Fruit fly (Drosophila melanogaster) whole organism, adult: ENCODE results near the gene BRWD3.
A peak's percentile ranks its signal among the peaks of the same experiment; 100 is the strongest.

Source experiments
- CG11617 ChIP-seq: fragments of 200-800 bp; sonication (Bioruptor generic); optimal IDR thresholded peaks from 2 replicates; lab custom pipeline; 2017; ENCODE audit warnings: mild to moderate bottlenecking, missing biosample characterization, missing genetic modification reagents, missing genetic modification characterization
- CG12768 ChIP-seq: fragments of 200-800 bp; sonication (Bioruptor generic); optimal IDR thresholded peaks from 2 replicates; lab custom pipeline; 2017; ENCODE audit warnings: missing biosample characterization, missing genetic modification characterization, mild to moderate bottlenecking, moderate library complexity, missing genetic modification reagents
- CG14711 ChIP-seq: fragments of 200-800 bp; sonication (Bioruptor generic); optimal IDR thresholded peaks from 2 replicates; lab custom pipeline; 2018; ENCODE audit warnings: missing biosample characterization, mild to moderate bottlenecking, missing genetic modification characterization, moderate library complexity
- CG1620 ChIP-seq: fragments of 200-800 bp; sonication (Bioruptor generic); optimal IDR thresholded peaks from 2 replicates; lab custom pipeline; 2016; ENCODE audit warnings: missing biosample characterization, missing genetic modification characterization
- CG33017 ChIP-seq: fragments of 200-800 bp; sonication (Bioruptor generic); optimal IDR thresholded peaks from 2 replicates; lab custom pipeline; 2018; ENCODE audit warnings: missing biosample characterization, mild to moderate bottlenecking, missing genetic modification characterization, moderate library complexity
- CG5204 ChIP-seq: fragments of 200-800 bp; sonication (Bioruptor generic); optimal IDR thresholded peaks from 2 replicates; lab custom pipeline; 2016; ENCODE audit warnings: missing biosample characterization, missing genetic modification characterization
- CG7045 ChIP-seq: fragments of 200-800 bp; sonication (Bioruptor generic); optimal IDR thresholded peaks from 2 replicates; lab custom pipeline; 2017; ENCODE audit warnings: missing biosample characterization, mild to moderate bottlenecking, missing genetic modification characterization
- CG7101 ChIP-seq: fragments of 200-800 bp; sonication (Bioruptor generic); optimal IDR thresholded peaks from 2 replicates; lab custom pipeline; 2018; ENCODE audit warnings: missing biosample characterization, mild to moderate bottlenecking, missing genetic modification characterization, moderate library complexity
- Clk ChIP-seq: fragments of 200-800 bp; sonication (Bioruptor generic); optimal IDR thresholded peaks from 2 replicates; lab custom pipeline; 2017; ENCODE audit warnings: missing biosample characterization, missing genetic modification characterization
- Crg-1 ChIP-seq: fragments of 200-800 bp; sonication (Bioruptor generic); optimal IDR thresholded peaks from 2 replicates; lab custom pipeline; 2016; ENCODE audit warnings: missing biosample characterization, missing genetic modification characterization
- Hr96 ChIP-seq: fragments of 200-800 bp; sonication (Bioruptor generic); optimal IDR thresholded peaks from 2 replicates; lab custom pipeline; 2016; ENCODE audit warnings: missing biosample characterization, missing genetic modification characterization
- Mnt ChIP-seq: fragments of 200-800 bp; sonication (Bioruptor generic); optimal IDR thresholded peaks from 2 replicates; lab custom pipeline; 2016; ENCODE audit warnings: missing biosample characterization, mild to moderate bottlenecking, missing genetic modification characterization
- bab1 ChIP-seq: fragments of 200-800 bp; sonication (Bioruptor generic); optimal IDR thresholded peaks from 3 replicates; lab custom pipeline; 2019; ENCODE audit warnings: missing biosample characterization, mild to moderate bottlenecking, missing genetic modification characterization, moderate library complexity
- cic ChIP-seq: fragments of 200-800 bp; sonication (Bioruptor generic); optimal IDR thresholded peaks from 2 replicates; lab custom pipeline; 2017; ENCODE audit warnings: missing biosample characterization, mild to moderate bottlenecking, missing genetic modification characterization, moderate library complexity
- cnc ChIP-seq, 2 experiments: fragments of >200 bp; optimal IDR thresholded peaks; 2 replicates each; lab custom pipeline; 2017
- kay ChIP-seq: fragments of 200-800 bp; sonication (Bioruptor generic); peaks from one replicate; lab custom pipeline; 2016; ENCODE audit warnings: missing biosample characterization, missing genetic modification characterization, borderline replicate concordance
- ovo ChIP-seq: fragments of 200-800 bp; sonication (Bioruptor generic); optimal IDR thresholded peaks from 2 replicates; lab custom pipeline; 2016; ENCODE audit warnings: missing biosample characterization, missing genetic modification characterization
- pad ChIP-seq: fragments of 200-800 bp; sonication (Bioruptor generic); optimal IDR thresholded peaks from 3 replicates; lab custom pipeline; 2017; ENCODE audit warnings: missing biosample characterization, missing genetic modification characterization, mild to moderate bottlenecking, moderate library complexity, missing genetic modification reagents
- tj ChIP-seq: fragments of 200-800 bp; sonication (Bioruptor generic); optimal IDR thresholded peaks from 3 replicates; lab custom pipeline; 2017; ENCODE audit warnings: missing biosample characterization, mild to moderate bottlenecking, missing genetic modification characterization, moderate library complexity
- toe ChIP-seq: fragments of 200-800 bp; sonication (Bioruptor generic); optimal IDR thresholded peaks from 2 replicates; lab custom pipeline; 2016; ENCODE audit warnings: missing biosample characterization, missing genetic modification characterization

Gene BRWD3

DNA sequence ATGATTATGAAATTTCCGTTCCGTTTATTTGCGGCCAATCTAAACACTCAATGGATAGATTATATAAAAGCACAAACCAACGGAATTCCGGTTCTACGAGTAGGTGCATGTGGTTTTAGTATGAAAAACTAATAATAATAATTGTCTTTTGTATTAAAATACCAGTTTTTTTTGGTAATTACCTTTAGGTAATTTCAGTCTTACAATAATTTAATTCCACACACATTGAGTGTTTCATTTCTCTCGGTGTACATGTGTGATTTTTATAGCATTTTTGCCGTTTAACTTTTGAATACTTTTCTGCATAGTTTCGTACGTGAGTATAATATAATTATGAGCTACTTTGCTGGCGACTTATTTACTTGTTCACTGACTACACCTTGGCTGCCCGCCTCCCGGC lies 15.7 kb upstream of the BRWD3 start:
- TF ChIP-seq CG11617 (GFP tag; lab: Kevin White, UChicago) (no peak), bab1 (GFP tag; lab: Kevin White, UChicago) (peak; percentile 44)

DNA sequence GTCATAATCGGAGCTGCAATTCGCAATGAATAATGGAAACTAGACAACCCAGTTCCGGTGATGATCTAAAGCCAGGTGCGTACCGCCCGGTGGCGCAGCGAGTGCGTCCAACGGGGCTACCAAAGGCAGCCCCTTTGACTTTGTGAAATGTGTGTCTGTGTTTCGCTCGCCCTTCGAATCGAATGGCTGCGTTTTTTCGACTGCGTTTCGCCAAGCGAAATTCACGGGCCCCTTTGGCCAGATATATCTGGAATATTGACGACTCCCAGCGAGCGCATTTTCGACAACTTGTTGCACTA lies 232 bp downstream of the BRWD3 start:
- TF ChIP-seq CG14711 (no peak), toe (no peak), CG1620 (no peak), tj (GFP tag; lab: Kevin White, UChicago) (no peak), CG12768 (no peak)

DNA sequence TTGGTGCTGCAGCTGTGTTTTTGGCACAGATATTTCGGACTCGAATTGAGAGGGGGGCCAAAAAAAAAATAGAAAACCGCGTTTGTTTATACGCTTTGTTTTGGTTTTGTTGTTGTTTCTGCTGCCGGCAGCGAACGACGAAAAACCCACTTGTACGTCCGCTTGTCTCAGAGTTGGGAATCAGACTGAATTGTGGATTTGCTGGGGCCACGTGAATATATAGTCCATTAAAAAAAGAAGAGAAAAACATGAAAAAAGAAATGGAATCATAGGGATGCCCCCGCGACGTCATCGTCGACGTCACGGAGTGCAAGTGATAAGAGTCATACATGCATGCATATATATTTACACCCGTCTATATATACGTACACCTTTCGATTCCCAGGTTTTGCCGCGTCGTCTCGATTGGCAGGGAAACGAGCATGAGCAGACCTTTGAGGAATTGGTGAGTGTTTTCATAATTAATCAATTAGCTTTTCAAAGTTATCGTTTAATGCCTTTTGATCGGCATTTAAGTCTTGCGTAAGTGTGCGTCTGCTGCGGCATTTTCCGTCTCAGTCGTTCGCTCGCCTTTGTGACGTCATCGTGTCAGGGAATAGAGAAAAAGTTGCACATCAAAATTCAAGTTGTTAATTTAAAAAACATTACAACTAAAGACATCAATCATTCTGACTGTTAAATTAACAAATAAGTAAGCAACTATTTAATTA lies 987 bp downstream of the BRWD3 start:
- TF ChIP-seq pad (GFP tag; lab: Kevin White, UChicago) (no peak), CG7045 (GFP tag; lab: Kevin White, UChicago) (no peak), CG33017 (tag; lab: Kevin White, UChicago) (no peak), Hr96 (GFP tag; lab: Kevin White, UChicago) (no peak), kay (GFP tag; lab: Kevin White, UChicago) (peak; percentile 97), Mnt (GFP tag; lab: Kevin White, UChicago) (peak; percentile 70), tj (GFP tag; lab: Kevin White, UChicago) (peak; percentile 58), CG12768 (peak; percentile 39), cnc (optimal IDR thresholded peaks at IDR 0.05; lab: Kevin White, UChicago) (no peak)

DNA sequence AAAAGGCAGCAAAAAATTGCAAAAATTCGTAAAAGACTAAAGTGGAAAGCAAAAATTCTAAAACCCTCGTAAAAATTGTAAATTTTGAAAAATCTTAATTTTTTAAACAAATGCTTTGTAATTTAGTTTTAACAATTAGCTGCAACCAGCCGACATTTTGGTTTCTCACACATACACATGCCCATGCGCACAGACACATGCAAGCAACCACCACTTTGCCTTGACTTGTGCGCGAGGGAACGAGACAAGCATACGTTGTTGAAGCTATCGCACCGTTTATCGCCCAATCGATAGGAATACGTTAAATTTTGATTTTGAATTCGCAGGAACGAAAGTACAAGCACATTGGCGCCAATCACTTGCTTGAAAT lies 1.5 kb downstream of the BRWD3 start:
- TF ChIP-seq CG14711 (no peak), CG12768 (peak; percentile 5), cic (GFP tag; lab: Kevin White, UChicago) (no peak), ovo (GFP tag; lab: Kevin White, UChicago) (no peak), kay (GFP tag; lab: Kevin White, UChicago) (no peak), CG7101 (no peak), CG7045 (GFP tag; lab: Kevin White, UChicago) (no peak), Mnt (GFP tag; lab: Kevin White, UChicago) (peak; percentile 42), bab1 (GFP tag; lab: Kevin White, UChicago) (no peak), CG5204 (GFP tag; lab: Kevin White, UChicago) (no peak), Hr96 (GFP tag; lab: Kevin White, UChicago) (no peak)

DNA sequence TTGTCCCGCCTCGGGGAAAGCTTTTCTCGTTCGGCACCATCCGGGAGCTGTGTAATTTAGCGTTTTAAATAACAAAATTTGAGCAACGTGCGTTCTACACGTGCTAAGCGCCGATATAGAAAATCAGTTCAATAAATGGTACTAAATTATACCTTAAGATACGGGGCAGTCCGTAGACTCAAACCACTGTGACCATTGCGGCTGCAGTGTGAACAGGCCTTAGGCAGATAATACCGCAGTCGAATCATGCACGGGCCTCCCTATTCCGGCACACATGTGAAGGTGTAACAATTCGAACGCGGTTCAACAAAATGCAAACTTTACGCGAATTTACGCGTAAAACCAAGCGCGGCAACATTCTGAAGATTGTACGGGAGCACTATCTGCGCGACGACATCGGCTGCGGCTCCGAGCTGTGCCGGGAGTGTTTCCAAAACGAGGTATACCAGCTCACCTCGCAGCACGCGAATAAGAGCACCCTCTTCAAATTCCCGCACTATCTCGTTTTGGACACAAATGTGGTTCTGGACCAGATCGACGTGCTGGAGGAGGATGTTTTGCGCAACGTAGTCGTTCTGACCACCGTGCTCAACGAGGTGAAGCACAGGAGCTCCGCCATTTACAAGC lies 14.5 kb downstream of the BRWD3 start, which contains the start of the genes Rrp5 and Dis3:
Rrp5 (minus strand) TSS at position 135 of the 627 bp plus-strand sequence.
Dis3 (plus strand) TSS at position 252 of the 627 bp plus-strand sequence.
- TF ChIP-seq ovo (GFP tag; lab: Kevin White, UChicago) (peak; percentile 16), kay (GFP tag; lab: Kevin White, UChicago) (no peak), pad (GFP tag; lab: Kevin White, UChicago) (peak; percentile 11), CG33017 (tag; lab: Kevin White, UChicago) (no peak), CG11617 (GFP tag; lab: Kevin White, UChicago) (peak; percentile 15), cic (GFP tag; lab: Kevin White, UChicago) (peak; percentile 30), cnc (optimal IDR thresholded peaks at IDR 0.05; lab: Kevin White, UChicago) (no peak), CG12768 (no peak), CG1620 (peak; percentile 20), Clk (GFP tag; lab: Kevin White, UChicago) (no peak), Mnt (GFP tag; lab: Kevin White, UChicago) (peak; percentile 99), CG7101 (no peak), toe (no peak), CG14711 (no peak), CG5204 (GFP tag; lab: Kevin White, UChicago) (no peak), Crg-1 (GFP tag; lab: Kevin White, UChicago) (no peak), tj (GFP tag; lab: Kevin White, UChicago) (no peak), bab1 (GFP tag; lab: Kevin White, UChicago) (peak; percentile 4), Hr96 (GFP tag; lab: Kevin White, UChicago) (no peak), CG7045 (GFP tag; lab: Kevin White, UChicago) (no peak)

DNA sequence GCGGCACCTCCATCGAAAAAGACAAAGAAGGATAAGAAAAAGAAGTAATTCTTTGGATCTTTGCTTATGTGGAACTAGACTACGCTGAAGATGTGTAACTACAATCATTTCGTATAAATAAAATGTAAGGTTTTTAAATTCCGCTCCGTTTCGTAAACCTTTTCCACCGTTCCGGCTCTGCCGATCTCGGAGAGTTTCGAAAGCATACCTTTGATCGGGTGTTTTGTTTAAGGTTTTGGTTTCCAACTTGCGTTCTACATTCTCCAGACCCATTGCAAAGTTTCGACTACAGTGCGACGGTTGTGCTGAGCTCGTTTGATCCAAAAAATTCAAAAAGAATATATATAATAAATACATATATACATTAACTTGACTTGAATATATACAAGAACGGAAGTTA lies 17.8 kb downstream of the BRWD3 start, which contains the start of gene CG6432:
CG6432 (plus strand) TSS at position 301 of the 400 bp plus-strand sequence.
- TF ChIP-seq cic (GFP tag; lab: Kevin White, UChicago) (no peak), Clk (GFP tag; lab: Kevin White, UChicago) (no peak), Mnt (GFP tag; lab: Kevin White, UChicago) (no peak), CG7045 (GFP tag; lab: Kevin White, UChicago) (no peak), CG5204 (GFP tag; lab: Kevin White, UChicago) (no peak), tj (GFP tag; lab: Kevin White, UChicago) (no peak), toe (no peak), CG14711 (no peak), kay (GFP tag; lab: Kevin White, UChicago) (no peak), cnc (optimal IDR thresholded peaks at IDR 0.05; lab: Kevin White, UChicago) (no peak), CG12768 (no peak), ovo (GFP tag; lab: Kevin White, UChicago) (no peak), pad (GFP tag; lab: Kevin White, UChicago) (no peak), bab1 (GFP tag; lab: Kevin White, UChicago) (no peak), CG1620 (no peak), Crg-1 (GFP tag; lab: Kevin White, UChicago) (no peak)
